Worm (Caenorhabditis elegans) whole organism, L4 larva: ENCODE measurements around the gene F46B3.8.

Source experiments
- T26A8.4 ChIP-seq: fragments of 200-800 bp; sonication (Bioruptor generic); IDR thresholded peaks from 2 replicates; pipeline ENCODE4 v1.3.6; 2022; ENCODE audit warnings: missing genetic modification characterization, missing compliant biosample characterization
- Y105C5A.15 ChIP-seq: fragments of 200-800 bp; sonication (Bioruptor generic); IDR thresholded peaks from 2 replicates; pipeline ENCODE4 v1.3.6; 2022; ENCODE audit warnings: missing genetic modification characterization, missing compliant biosample characterization
- aha-1 ChIP-seq: fragments of 150-350 bp; peaks from one replicate; lab custom pipeline; 2014; ENCODE audit warnings: missing biosample characterization, missing genetic modification characterization
- cey-2 ChIP-seq: sonication (generic microtip); optimal IDR thresholded peaks from 3 replicates; lab custom pipeline; 2017; ENCODE audit warnings: missing genetic modification characterization, mild to moderate bottlenecking, missing compliant biosample characterization, antibody characterized with exemption, borderline replicate concordance; ENCODE audit not compliant: insufficient read depth
- daf-19 ChIP-seq: fragments of 200-800 bp; sonication (Bioruptor generic); conservative IDR thresholded peaks from 2 replicates; pipeline ENCODE4 v1.3.6; 2022; ENCODE audit warnings: missing genetic modification characterization, missing compliant biosample characterization
- dmd-6 ChIP-seq: fragments of 200-800 bp; sonication (Bioruptor generic); IDR thresholded peaks from 2 replicates; pipeline ENCODE4 v1.3.6; 2022; ENCODE audit warnings: missing genetic modification reagents, missing genetic modification characterization, missing compliant biosample characterization
- fos-1 ChIP-seq: fragments of 150-350 bp; optimal IDR thresholded peaks from 2 replicates; lab custom pipeline; 2014; ENCODE audit warnings: missing biosample characterization, missing genetic modification characterization
- hlh-11 ChIP-seq: fragments of 200-800 bp; sonication (Bioruptor generic); optimal IDR thresholded peaks from 2 replicates; lab custom pipeline; 2018; ENCODE audit warnings: mild to moderate bottlenecking, missing genetic modification characterization, missing compliant biosample characterization
- hlh-30 ChIP-seq: sonication (generic microtip); optimal IDR thresholded peaks from 2 replicates; lab custom pipeline; 2017; ENCODE audit warnings: antibody characterized with exemption, mild to moderate bottlenecking, missing genetic modification characterization, missing compliant biosample characterization; ENCODE audit not compliant: insufficient read depth
- jun-1 ChIP-seq: fragments of 150-350 bp; optimal IDR thresholded peaks from 2 replicates; lab custom pipeline; 2014; ENCODE audit warnings: missing biosample characterization, missing genetic modification reagents, missing genetic modification characterization
- lim-7 ChIP-seq: fragments of 200-800 bp; sonication (Bioruptor generic); IDR thresholded peaks from 2 replicates; pipeline ENCODE4 v1.3.6; 2022; ENCODE audit warnings: missing genetic modification characterization, missing compliant biosample characterization
- lin-1 ChIP-seq: fragments of 200-800 bp; sonication (Bioruptor generic); IDR thresholded peaks from 2 replicates; pipeline ENCODE4 v1.3.6; 2022; ENCODE audit warnings: missing genetic modification reagents, missing genetic modification characterization, missing compliant biosample characterization
- lin-13 ChIP-seq: fragments of 150-350 bp; optimal IDR thresholded peaks from 2 replicates; lab custom pipeline; 2014; ENCODE audit warnings: missing biosample characterization, missing genetic modification reagents, missing genetic modification characterization
- lin-29 ChIP-seq: fragments of 200-800 bp; sonication (Bioruptor generic); IDR thresholded peaks from 2 replicates; pipeline ENCODE4 v1.3.6; 2022; ENCODE audit warnings: missing genetic modification reagents, missing genetic modification characterization, missing compliant biosample characterization
- madf-9 ChIP-seq: fragments of 200-800 bp; sonication (Bioruptor generic); conservative IDR thresholded peaks from 2 replicates; pipeline ENCODE4 v1.3.6; 2022; ENCODE audit warnings: missing genetic modification reagents, missing genetic modification characterization, missing compliant biosample characterization
- mxl-2 ChIP-seq: fragments of 200-800 bp; sonication (Bioruptor generic); conservative IDR thresholded peaks from 2 replicates; pipeline ENCODE4 v1.3.6; 2022; ENCODE audit warnings: missing genetic modification reagents, missing genetic modification characterization, missing compliant biosample characterization
- nhr-111 ChIP-seq: fragments of 200-800 bp; sonication (Bioruptor generic); optimal IDR thresholded peaks from 2 replicates; lab custom pipeline; 2018; ENCODE audit warnings: mild to moderate bottlenecking, missing genetic modification characterization, missing compliant biosample characterization
- nhr-28 ChIP-seq: fragments of 150-350 bp; optimal IDR thresholded peaks from 2 replicates; lab custom pipeline; 2014; ENCODE audit warnings: missing biosample characterization, missing genetic modification characterization
- nhr-48 ChIP-seq: sonication (generic microtip); optimal IDR thresholded peaks from 2 replicates; lab custom pipeline; 2016; ENCODE audit warnings: mild to moderate bottlenecking, missing genetic modification characterization, missing compliant biosample characterization
- rbr-2 ChIP-seq: sonication (generic microtip); optimal IDR thresholded peaks from 2 replicates; lab custom pipeline; 2016; ENCODE audit warnings: missing genotype, missing genetic modification characterization, missing compliant biosample characterization
- sdz-12 ChIP-seq: fragments of 200-800 bp; sonication (Bioruptor generic); optimal IDR thresholded peaks from 2 replicates; lab custom pipeline; 2018; ENCODE audit warnings: mild to moderate bottlenecking, missing genetic modification characterization, missing compliant biosample characterization
- set-16 ChIP-seq: fragments of 200-800 bp; sonication (Bioruptor generic); IDR thresholded peaks from 2 replicates; pipeline ENCODE4 v1.3.6; 2022; ENCODE audit warnings: missing genetic modification reagents, missing genetic modification characterization, missing compliant biosample characterization
- tra-1 ChIP-seq: fragments of 200-800 bp; sonication (Bioruptor generic); IDR thresholded peaks from 2 replicates; pipeline ENCODE4 v1.3.6; 2022; ENCODE audit warnings: missing genetic modification reagents, missing genetic modification characterization, missing compliant biosample characterization
- unc-62 ChIP-seq, 3 experiments: fragments of 150-350 bp in 1 of 3; sonication (generic microtip); optimal IDR thresholded peaks in 2 of 3; peaks in 1 of 3; 1 replicate in 1 of 3; 2 replicates in 2 of 3; lab custom pipeline; 2014 to 2017; ENCODE audit warnings: missing biosample characterization in 3 of 3, missing genetic modification characterization in 3 of 3, missing genetic modification reagents in 3 of 3, missing genotype in 1 of 3
- zfp-3 ChIP-seq: fragments of 200-800 bp; sonication (Bioruptor generic); conservative IDR thresholded peaks from 2 replicates; pipeline ENCODE4 v1.3.6; 2022; ENCODE audit warnings: missing genetic modification reagents, missing genetic modification characterization, missing compliant biosample characterization
- ztf-7 ChIP-seq: fragments of 150-350 bp; optimal IDR thresholded peaks from 2 replicates; lab custom pipeline; 2014; ENCODE audit warnings: missing biosample characterization, missing genetic modification characterization

The F46B3.8 gene

DNA sequence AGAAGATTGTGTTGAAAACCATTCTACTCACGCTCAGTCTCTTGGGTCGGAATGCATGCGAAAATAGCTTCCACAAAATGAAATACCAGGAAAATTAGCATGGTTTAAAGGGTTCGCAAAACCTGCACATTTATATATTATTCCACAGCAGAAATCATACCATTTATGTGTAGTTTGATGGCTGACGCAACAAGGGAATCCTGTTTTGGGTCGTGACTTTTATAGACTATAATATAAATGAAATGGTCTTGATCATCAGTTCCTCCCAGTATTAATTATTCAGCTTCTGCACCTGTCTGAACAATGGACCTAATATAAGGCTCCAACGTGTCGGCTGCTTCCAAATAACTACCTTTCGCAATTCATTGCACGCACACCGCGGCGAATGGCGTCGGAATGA, at the start of gene F46B3.8:
Gene F46B3.8 (minus strand): TSS at position 101 of the 400 bp plus-strand sequence.
- no peak for TF ChIP-seq unc-62 (GFP tag; optimal IDR thresholded peaks at IDR 0.05 in 1 of 2; lab: Kevin White, UChicago)
- TF ChIP-seq unc-62 (tag; optimal IDR thresholded peaks at IDR 0.05; lab: Kevin White, UChicago), result no peak
- no peak for TF ChIP-seq daf-19
- no peak for TF ChIP-seq tra-1 (GFP tag; lab: Robert Waterston, UW)
- no peak for TF ChIP-seq jun-1 (tag; lab: Kevin White, UChicago)
- TF ChIP-seq lin-13 (GFP tag; lab: Kevin White, UChicago), result no peak
- TF ChIP-seq cey-2, result no peak
- TF ChIP-seq, all 104 proteins: peak for 0

DNA sequence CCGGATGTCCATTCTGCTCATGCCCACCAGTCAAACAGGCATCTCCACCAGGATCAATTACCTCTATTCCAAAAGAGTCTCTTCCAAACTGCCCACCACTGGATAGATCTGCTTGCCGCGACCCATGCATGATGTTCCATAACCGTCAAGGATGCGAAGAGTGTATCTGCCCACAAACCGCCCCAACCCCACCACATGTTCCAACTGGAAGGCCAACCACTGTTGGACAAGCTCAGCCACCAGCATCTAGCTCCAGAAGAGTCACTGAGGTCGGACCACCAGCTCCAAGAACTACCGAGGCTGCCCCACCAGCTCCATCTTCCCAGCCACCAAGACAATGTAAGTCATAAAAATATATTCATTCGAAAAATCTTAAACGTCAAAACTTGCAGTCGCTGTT, 47.7 kb upstream of the F46B3.8 start:
- no peak for TF ChIP-seq dmd-6 (GFP tag; lab: Robert Waterston, UW)
- TF ChIP-seq T26A8.4 (GFP tag; lab: Robert Waterston, UW), result no peak
- TF ChIP-seq set-16 (GFP tag; lab: Robert Waterston, UW), result peak; percentile 29; the same call in 1 of the 2 replicates
- TF ChIP-seq lim-7 (GFP tag; lab: Robert Waterston, UW), result peak; percentile 36; the same call in 1 of the 2 replicates
- TF ChIP-seq madf-9 (GFP tag; lab: Robert Waterston, UW), result 0 out of 2 replicates have a peak, but pooled peaks have one; percentile 9

DNA sequence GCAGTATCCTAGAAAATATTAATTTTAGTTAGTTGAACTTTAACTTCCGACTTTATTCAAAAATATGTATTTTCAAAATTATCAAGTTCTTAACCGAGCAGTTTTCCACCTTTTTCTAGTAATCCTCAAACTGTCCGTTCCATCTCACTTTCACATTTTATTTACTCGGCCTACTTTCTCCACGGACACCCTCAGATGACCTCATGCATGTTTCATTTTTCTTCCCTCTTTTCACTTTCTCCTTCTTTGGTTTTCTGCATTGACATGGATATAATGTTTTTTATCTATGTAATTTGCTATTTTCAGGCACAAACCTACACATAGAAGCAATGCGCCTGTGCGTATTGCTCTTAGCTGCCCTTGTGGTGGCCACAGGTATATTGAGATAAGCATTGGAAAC, 43.9 kb upstream of the F46B3.8 start, which contains the start of gene mlt-11:
Gene mlt-11 (plus strand): TSS at position 301 of the 400 bp plus-strand sequence.
- TF ChIP-seq lin-29, result no peak
- TF ChIP-seq sdz-12 (GFP tag; lab: Kevin White, UChicago), result no peak
- peak; percentile 33 for TF ChIP-seq aha-1 (tag; lab: Kevin White, UChicago)

DNA sequence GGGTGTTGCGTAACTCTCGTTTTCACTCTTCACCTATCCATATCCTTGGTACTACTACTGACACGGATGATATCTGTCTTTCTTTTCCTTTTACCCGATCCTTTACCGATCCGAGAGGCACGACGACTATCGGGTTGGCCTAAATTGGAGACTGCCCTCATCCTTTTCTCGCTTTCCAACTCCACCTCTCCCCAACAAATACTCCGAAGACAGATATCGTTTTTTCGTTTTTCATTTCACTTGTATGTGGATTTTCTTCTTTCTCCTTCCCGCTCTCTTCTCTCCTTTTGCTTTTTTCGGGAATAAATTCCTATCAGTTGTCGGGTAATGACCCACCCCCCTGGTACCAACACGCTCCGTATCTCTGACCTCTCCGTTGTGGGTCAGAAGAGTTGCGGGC, 42.0 kb upstream of the F46B3.8 start:
- TF ChIP-seq mxl-2 (GFP tag; lab: Robert Waterston, UW) (no peak), aha-1 (tag; lab: Kevin White, UChicago) (peak; percentile 40), hlh-11 (tag; lab: Kevin White, UChicago) (peak; percentile 5), lin-1 (GFP tag; lab: Robert Waterston, UW) (no peak), nhr-48 (tag; lab: Kevin White, UChicago) (no peak)

DNA sequence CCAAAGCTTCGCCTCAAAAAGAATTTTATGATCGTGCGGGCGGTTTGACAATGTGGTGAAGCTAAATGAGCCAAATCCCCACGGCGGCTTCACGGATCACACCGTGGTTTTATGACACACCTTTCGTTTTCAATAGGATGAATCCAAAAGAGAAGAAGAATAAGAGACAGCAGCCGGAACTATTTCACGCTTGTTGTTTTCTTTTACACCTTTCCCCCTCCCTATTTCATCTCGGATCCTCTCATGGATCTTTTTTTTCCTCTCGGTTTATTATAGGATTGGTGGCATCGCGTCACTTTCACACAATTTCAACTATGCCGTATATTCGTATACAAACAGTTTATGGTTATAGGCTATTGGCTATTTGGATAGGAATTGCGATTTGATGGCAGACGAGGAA, 40.8 kb upstream of the F46B3.8 start:
- peak; percentile 55 for TF ChIP-seq aha-1 (tag; lab: Kevin White, UChicago)
- no peak for TF ChIP-seq Y105C5A.15 (GFP tag; lab: Robert Waterston, UW)

DNA sequence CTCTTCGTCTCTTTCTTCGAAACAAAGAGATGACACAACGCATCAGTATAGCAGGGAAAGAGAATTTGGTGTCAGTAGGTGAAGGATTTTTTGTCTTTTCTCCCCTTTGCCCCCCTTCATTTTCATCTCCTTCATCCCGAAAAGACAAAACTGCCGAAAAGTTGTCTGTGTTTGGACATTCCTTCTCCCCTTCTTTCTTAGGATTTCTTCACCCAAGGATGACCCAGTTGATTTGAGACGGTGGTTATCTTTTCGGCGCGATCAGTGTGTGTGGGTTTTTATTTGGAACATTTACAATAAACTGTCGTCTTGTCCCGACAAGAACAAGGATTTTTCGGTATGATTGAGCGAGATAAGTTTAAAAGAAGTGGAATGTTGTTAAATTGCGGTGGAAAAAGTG, 39.5 kb upstream of the F46B3.8 start:
- peak in 1 of 2 experiments; percentile 15 for TF ChIP-seq unc-62 (GFP tag; optimal IDR thresholded peaks at IDR 0.05 in 1 of 2; lab: Kevin White, UChicago)
- no peak for TF ChIP-seq unc-62 (tag; optimal IDR thresholded peaks at IDR 0.05; lab: Kevin White, UChicago)
- no peak for TF ChIP-seq rbr-2 (tag; lab: Kevin White, UChicago)
- no peak for TF ChIP-seq fos-1
- no peak for TF ChIP-seq ztf-7 (tag; lab: Kevin White, UChicago)

DNA sequence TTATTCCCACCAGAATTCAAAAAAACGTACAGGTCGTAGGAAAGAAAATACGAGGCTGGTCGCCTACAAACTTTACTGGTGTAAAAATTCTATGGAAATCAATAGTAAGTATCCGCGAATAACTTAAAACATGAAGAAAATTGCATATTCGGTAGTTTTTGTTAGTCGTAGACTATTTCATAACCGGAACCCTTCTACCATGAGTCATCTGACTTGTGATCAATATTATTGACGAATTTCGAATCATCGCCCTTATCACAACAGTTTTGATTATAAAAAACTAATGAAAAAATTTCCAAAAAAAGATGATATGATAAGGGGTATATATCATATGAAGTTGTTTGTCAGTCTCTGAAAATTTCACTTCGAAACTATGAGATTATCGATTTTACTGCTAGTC, 37.1 kb upstream of the F46B3.8 start, which contains the start of gene W01F3.2:
Gene W01F3.2 (plus strand): TSS at position 301 of the 400 bp plus-strand sequence.
- TF ChIP-seq lin-13 (GFP tag; lab: Kevin White, UChicago) (no peak), unc-62 (GFP tag; optimal IDR thresholded peaks at IDR 0.05 in 1 of 2; lab: Kevin White, UChicago) (no peak), unc-62 (tag; optimal IDR thresholded peaks at IDR 0.05; lab: Kevin White, UChicago) (no peak), hlh-30 (tag; lab: Kevin White, UChicago) (peak; percentile 29), nhr-111 (GFP tag; lab: Kevin White, UChicago) (no peak), dmd-6 (GFP tag; lab: Robert Waterston, UW) (peak; percentile 14; the same call in 1 of the 2 replicates), zfp-3 (no peak), nhr-28 (peak; percentile 36), hlh-11 (tag; lab: Kevin White, UChicago) (peak; percentile 21)
- TF ChIP-seq, all 104 proteins: peak for 4
